Worm (Caenorhabditis elegans): ENCODE data around the gene Y51H7C.9.

Gene Y51H7C.9

DNA sequence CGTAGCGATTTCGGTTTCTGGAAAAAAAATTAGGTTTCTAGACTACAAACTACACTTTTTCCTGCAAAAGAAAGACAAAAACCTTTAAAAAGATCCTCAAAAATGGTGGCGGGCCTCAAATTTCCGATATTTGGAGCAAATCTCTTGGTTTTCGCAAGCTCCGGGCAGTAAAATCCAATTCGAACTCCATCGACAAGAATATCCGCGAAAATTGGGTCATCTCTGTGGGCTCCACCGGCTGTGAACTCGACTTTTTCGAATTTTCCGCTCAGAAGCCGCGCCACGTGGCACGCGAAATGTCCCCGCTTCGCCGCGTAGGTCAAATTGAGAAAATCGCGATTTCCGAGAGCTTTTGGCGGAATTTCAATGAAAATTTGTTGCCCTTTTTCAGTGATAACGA lies 25.4 kb upstream of the Y51H7C.9 start:
- no peak for TF ChIP-seq tab-1 (GFP tag; IDR thresholded peaks at IDR 0.05)
- TF ChIP-seq flt-1 (GFP tag; IDR thresholded peaks at IDR 0.05): no peak
- no peak for TF ChIP-seq T22C8.4 (GFP tag; IDR thresholded peaks at IDR 0.05)
- no peak for TF ChIP-seq ztf-23 (GFP tag; IDR thresholded peaks at IDR 0.05)
- no peak for TF ChIP-seq ztf-29 (GFP tag; IDR thresholded peaks at IDR 0.05)
- no peak for TF ChIP-seq cog-1 (tag; optimal IDR thresholded peaks at IDR 0.05)
- TF ChIP-seq klf-2 (GFP tag; conservative IDR thresholded peaks at IDR 0.05): no peak
- TF ChIP-seq ref-1 (GFP tag; conservative IDR thresholded peaks at IDR 0.05): no peak
- TF ChIP-seq med-1 (GFP tag; optimal IDR thresholded peaks at IDR 0.05; ENCODE audit: insufficient read depth): no peak

DNA sequence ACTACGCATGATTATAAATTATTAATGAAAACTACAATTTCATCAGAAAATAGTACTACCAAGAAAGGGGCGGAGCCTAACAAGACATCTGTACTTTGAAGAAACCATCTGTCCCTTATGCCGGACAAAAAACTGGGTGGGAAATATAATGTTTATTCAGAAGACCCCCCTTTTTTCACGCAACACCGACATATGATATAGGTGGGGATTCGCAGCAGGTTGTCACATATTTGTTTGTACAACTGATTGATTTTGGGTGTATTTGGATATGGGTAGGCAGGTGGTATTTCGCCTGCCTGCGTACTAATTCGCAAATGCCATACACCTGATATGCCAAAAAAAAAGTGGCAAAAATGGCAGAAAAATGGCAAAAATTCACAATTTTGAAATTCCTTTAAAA lies 12.4 kb upstream of the Y51H7C.9 start, which contains the start of gene Y51H7C.10:
Y51H7C.10 (minus strand) TSS at position 101 of the 400 bp plus-strand sequence.
- TF ChIP-seq ztf-23 (GFP tag; IDR thresholded peaks at IDR 0.05) (no peak), T22C8.4 (GFP tag; IDR thresholded peaks at IDR 0.05) (no peak), flt-1 (GFP tag; IDR thresholded peaks at IDR 0.05) (no peak), cog-1 (tag; optimal IDR thresholded peaks at IDR 0.05) (no peak), med-1 (GFP tag; optimal IDR thresholded peaks at IDR 0.05; ENCODE audit: insufficient read depth) (no peak), ref-1 (GFP tag; conservative IDR thresholded peaks at IDR 0.05) (no peak), tab-1 (GFP tag; IDR thresholded peaks at IDR 0.05) (no peak), klf-2 (GFP tag; conservative IDR thresholded peaks at IDR 0.05) (no peak), ztf-29 (GFP tag; IDR thresholded peaks at IDR 0.05) (no peak)

- TF ChIP-seq ref-1 (GFP tag; conservative IDR thresholded peaks at IDR 0.05) (no peak), T22C8.4 (GFP tag; IDR thresholded peaks at IDR 0.05) (no peak), ztf-29 (GFP tag; IDR thresholded peaks at IDR 0.05) (no peak), cog-1 (tag; optimal IDR thresholded peaks at IDR 0.05) (no peak), klf-2 (GFP tag; conservative IDR thresholded peaks at IDR 0.05) (no peak), med-1 (GFP tag; optimal IDR thresholded peaks at IDR 0.05; ENCODE audit: insufficient read depth) (no peak), ztf-23 (GFP tag; IDR thresholded peaks at IDR 0.05) (no peak), tab-1 (GFP tag; IDR thresholded peaks at IDR 0.05) (no peak), flt-1 (GFP tag; IDR thresholded peaks at IDR 0.05) (no peak)
Measured at ce11 chrII:1420806-1421463, 9.7 kb upstream of the Y51H7C.9 start.

- TF ChIP-seq tab-1 (GFP tag; IDR thresholded peaks at IDR 0.05) (no peak), T22C8.4 (GFP tag; IDR thresholded peaks at IDR 0.05) (peak; percentile 35; the same call in 1 of the 2 replicates)
Measured at ce11 chrII:1419994-1420393, 8.7 kb upstream of the Y51H7C.9 start.

DNA sequence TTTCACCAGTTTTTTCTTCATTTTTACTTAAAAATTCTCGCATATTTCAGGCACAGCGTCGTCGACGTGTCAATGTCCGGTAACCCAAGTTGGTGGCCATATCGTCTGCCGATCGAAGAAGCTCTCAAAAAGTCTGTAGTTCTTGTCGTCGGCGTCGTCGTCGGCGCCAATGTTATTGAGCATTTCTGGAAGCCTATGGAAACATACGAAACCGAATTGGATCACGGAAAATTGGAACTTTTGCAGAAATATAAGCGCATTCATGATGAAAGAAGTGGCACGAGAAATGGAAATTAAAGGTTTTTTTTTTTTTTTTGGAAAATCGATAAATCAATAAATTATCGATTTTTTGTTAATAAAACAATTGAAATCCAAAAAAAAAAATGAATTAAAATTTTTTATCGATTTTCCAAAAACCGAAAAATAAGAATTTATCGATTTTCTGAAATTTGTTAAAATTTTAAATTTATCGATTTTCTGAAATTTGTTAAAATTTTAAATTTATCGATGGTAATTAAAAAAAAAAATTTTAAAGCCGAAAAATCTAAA lies 1.2 kb upstream of the Y51H7C.9 start, which contains the start of gene alkb-1:
alkb-1 (plus strand) TSS at position 51 of the 549 bp plus-strand sequence.
- TF ChIP-seq T22C8.4 (GFP tag; IDR thresholded peaks at IDR 0.05) (peak; percentile 45; the same call in 1 of the 2 replicates), flt-1 (GFP tag; IDR thresholded peaks at IDR 0.05) (no peak)

DNA sequence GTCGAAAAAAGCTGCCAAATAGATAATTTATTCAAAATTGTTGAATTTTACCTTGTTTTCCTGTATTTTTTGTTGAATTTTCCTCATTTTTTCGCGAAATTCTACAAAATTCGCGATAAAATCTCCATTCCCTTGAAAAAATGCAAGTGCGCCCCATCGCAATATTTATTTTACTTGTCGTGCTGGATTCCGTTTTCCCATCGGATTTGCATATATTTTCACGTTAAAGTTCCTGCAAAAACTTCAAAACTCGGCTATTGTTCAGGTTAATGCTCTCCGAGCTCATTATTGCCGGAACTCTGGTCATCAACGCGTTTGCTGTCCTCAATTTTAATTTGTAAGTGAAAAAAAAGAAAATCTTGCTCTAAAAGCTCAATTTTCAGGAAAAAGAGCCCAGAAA lies 8.2 kb downstream of the Y51H7C.9 start, which contains the start of the genes Y51H7C.41 and cogc-4:
Y51H7C.41 (plus strand) TSS at position 266 of the 400 bp plus-strand sequence.
cogc-4 (plus strand) TSS at position 386 of the 400 bp plus-strand sequence.
- no peak for TF ChIP-seq ref-1 (GFP tag; conservative IDR thresholded peaks at IDR 0.05)
- TF ChIP-seq ztf-29 (GFP tag; IDR thresholded peaks at IDR 0.05): no peak
- no peak for TF ChIP-seq cog-1 (tag; optimal IDR thresholded peaks at IDR 0.05)
- TF ChIP-seq klf-2 (GFP tag; conservative IDR thresholded peaks at IDR 0.05): no peak
- TF ChIP-seq flt-1 (GFP tag; IDR thresholded peaks at IDR 0.05): no peak

DNA sequence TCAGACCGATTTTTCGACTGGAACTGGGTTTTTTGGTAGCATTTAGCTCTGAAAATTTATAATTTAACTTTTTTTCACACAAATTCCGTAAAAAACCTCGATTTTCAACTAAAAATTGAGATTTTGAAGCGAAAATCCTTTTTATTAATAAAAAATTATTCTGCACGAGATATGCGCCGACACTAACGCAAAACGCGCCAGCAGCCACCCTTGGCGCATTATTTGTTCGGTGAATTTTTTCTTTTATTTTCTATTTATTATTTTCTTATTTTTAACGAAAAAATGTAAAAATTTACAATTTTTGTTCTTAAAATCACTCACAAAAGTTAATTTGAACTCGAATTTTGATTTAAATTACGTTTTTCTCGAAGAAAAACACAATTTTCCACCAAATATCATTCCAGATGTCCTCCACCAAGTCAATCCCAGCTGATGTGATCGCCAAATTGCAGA lies 9.1 kb downstream of the Y51H7C.9 start, which contains the start of gene Y51H7C.7:
Y51H7C.7 (plus strand) TSS at position 403 of the 453 bp plus-strand sequence.
- TF ChIP-seq T22C8.4 (GFP tag; IDR thresholded peaks at IDR 0.05) (no peak), cog-1 (tag; optimal IDR thresholded peaks at IDR 0.05) (no peak), ref-1 (GFP tag; conservative IDR thresholded peaks at IDR 0.05) (no peak), med-1 (GFP tag; optimal IDR thresholded peaks at IDR 0.05; ENCODE audit: insufficient read depth) (no peak), ztf-23 (GFP tag; IDR thresholded peaks at IDR 0.05) (no peak), tab-1 (GFP tag; IDR thresholded peaks at IDR 0.05) (no peak), flt-1 (GFP tag; IDR thresholded peaks at IDR 0.05) (no peak), ztf-29 (GFP tag; IDR thresholded peaks at IDR 0.05) (no peak), klf-2 (GFP tag; conservative IDR thresholded peaks at IDR 0.05) (no peak)

DNA sequence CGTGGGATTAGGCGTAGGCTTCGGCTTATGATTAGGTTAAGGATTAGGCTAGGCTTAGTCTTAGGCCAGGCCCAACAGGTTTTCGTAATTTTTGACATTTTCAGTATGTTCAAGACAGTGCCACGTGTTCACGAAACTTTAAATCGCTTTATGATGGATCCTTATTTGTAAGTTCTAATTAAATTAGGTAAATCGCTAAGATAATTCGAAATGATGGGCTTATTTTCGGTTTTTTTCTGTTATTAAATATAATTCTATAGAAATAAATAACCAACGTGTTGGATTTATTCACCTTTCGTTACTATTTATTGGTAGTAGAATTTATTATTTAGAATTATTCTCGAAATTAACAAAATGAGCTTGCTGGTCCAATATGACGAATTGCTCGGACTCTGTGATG lies 9.8 kb downstream of the Y51H7C.9 start, which contains the start of gene Y51H7C.8:
Y51H7C.8 (plus strand) TSS at position 301 of the 400 bp plus-strand sequence.
- no peak for TF ChIP-seq flt-1 (GFP tag; IDR thresholded peaks at IDR 0.05)
- TF ChIP-seq med-1 (GFP tag; optimal IDR thresholded peaks at IDR 0.05; ENCODE audit: insufficient read depth): no peak
- no peak for TF ChIP-seq T22C8.4 (GFP tag; IDR thresholded peaks at IDR 0.05)
- TF ChIP-seq klf-2 (GFP tag; conservative IDR thresholded peaks at IDR 0.05): no peak

DNA sequence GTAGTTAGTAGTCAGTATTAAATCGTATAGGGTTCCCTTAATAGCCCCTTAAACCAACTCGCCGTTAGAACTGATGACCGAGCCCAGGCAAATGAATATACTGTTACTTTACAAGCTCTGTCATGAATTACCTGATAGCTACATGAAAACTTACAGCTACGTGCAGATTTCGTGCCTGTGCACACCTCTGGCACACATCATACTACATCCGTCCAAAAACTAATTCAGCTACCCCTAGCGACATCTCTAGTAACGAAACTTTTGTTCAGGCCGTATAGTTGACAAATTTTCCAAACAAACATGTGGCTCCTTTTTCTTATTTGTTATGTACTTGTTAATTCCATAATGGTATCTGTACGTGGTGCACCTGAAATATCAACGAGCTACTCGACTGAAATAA lies 11.2 kb downstream of the Y51H7C.9 start, which contains the start of gene F54D12.1:
F54D12.1 (plus strand) TSS at position 301 of the 400 bp plus-strand sequence.
- TF ChIP-seq ztf-23 (GFP tag; IDR thresholded peaks at IDR 0.05): no peak

- TF ChIP-seq ztf-23 (GFP tag; IDR thresholded peaks at IDR 0.05): no peak
- TF ChIP-seq tab-1 (GFP tag; IDR thresholded peaks at IDR 0.05): no peak
- no peak for TF ChIP-seq flt-1 (GFP tag; IDR thresholded peaks at IDR 0.05)
- TF ChIP-seq med-1 (GFP tag; optimal IDR thresholded peaks at IDR 0.05; ENCODE audit: insufficient read depth): no peak
- no peak for TF ChIP-seq cog-1 (tag; optimal IDR thresholded peaks at IDR 0.05)
- TF ChIP-seq ztf-29 (GFP tag; IDR thresholded peaks at IDR 0.05): no peak
- no peak for TF ChIP-seq klf-2 (GFP tag; conservative IDR thresholded peaks at IDR 0.05)
- no peak for TF ChIP-seq T22C8.4 (GFP tag; IDR thresholded peaks at IDR 0.05)
- no peak for TF ChIP-seq ref-1 (GFP tag; conservative IDR thresholded peaks at IDR 0.05)
Measured at ce11 chrII:1398396-1398795, 12.9 kb downstream of the Y51H7C.9 start, which contains the start of gene F54D12.2. TSS of gene F54D12.2 (plus strand) at chrII:1398696.

Measured in whole organism, midembryonic.